Fruit fly (Drosophila melanogaster) whole organism, adult: ENCODE results near the gene nerfin-1.

ENCODE experiments used
- CG11617 ChIP-seq: fragments of 200-800 bp; sonication (Bioruptor generic); optimal IDR thresholded peaks from 2 replicates; lab custom pipeline; 2017; ENCODE audit warnings: mild to moderate bottlenecking, missing biosample characterization, missing genetic modification reagents, missing genetic modification characterization
- CG12768 ChIP-seq: fragments of 200-800 bp; sonication (Bioruptor generic); optimal IDR thresholded peaks from 2 replicates; lab custom pipeline; 2017; ENCODE audit warnings: missing biosample characterization, missing genetic modification characterization, mild to moderate bottlenecking, moderate library complexity, missing genetic modification reagents
- CG14711 ChIP-seq: fragments of 200-800 bp; sonication (Bioruptor generic); optimal IDR thresholded peaks from 2 replicates; lab custom pipeline; 2018; ENCODE audit warnings: missing biosample characterization, mild to moderate bottlenecking, missing genetic modification characterization, moderate library complexity
- CG1620 ChIP-seq: fragments of 200-800 bp; sonication (Bioruptor generic); optimal IDR thresholded peaks from 2 replicates; lab custom pipeline; 2016; ENCODE audit warnings: missing biosample characterization, missing genetic modification characterization
- CG33017 ChIP-seq: fragments of 200-800 bp; sonication (Bioruptor generic); optimal IDR thresholded peaks from 2 replicates; lab custom pipeline; 2018; ENCODE audit warnings: missing biosample characterization, mild to moderate bottlenecking, missing genetic modification characterization, moderate library complexity
- CG5204 ChIP-seq: fragments of 200-800 bp; sonication (Bioruptor generic); optimal IDR thresholded peaks from 2 replicates; lab custom pipeline; 2016; ENCODE audit warnings: missing biosample characterization, missing genetic modification characterization
- CG7045 ChIP-seq: fragments of 200-800 bp; sonication (Bioruptor generic); optimal IDR thresholded peaks from 2 replicates; lab custom pipeline; 2017; ENCODE audit warnings: missing biosample characterization, mild to moderate bottlenecking, missing genetic modification characterization
- CG7101 ChIP-seq: fragments of 200-800 bp; sonication (Bioruptor generic); optimal IDR thresholded peaks from 2 replicates; lab custom pipeline; 2018; ENCODE audit warnings: missing biosample characterization, mild to moderate bottlenecking, missing genetic modification characterization, moderate library complexity
- Clk ChIP-seq: fragments of 200-800 bp; sonication (Bioruptor generic); optimal IDR thresholded peaks from 2 replicates; lab custom pipeline; 2017; ENCODE audit warnings: missing biosample characterization, missing genetic modification characterization
- Crg-1 ChIP-seq: fragments of 200-800 bp; sonication (Bioruptor generic); optimal IDR thresholded peaks from 2 replicates; lab custom pipeline; 2016; ENCODE audit warnings: missing biosample characterization, missing genetic modification characterization
- Hr96 ChIP-seq: fragments of 200-800 bp; sonication (Bioruptor generic); optimal IDR thresholded peaks from 2 replicates; lab custom pipeline; 2016; ENCODE audit warnings: missing biosample characterization, missing genetic modification characterization
- Mnt ChIP-seq: fragments of 200-800 bp; sonication (Bioruptor generic); optimal IDR thresholded peaks from 2 replicates; lab custom pipeline; 2016; ENCODE audit warnings: missing biosample characterization, mild to moderate bottlenecking, missing genetic modification characterization
- bab1 ChIP-seq: fragments of 200-800 bp; sonication (Bioruptor generic); optimal IDR thresholded peaks from 3 replicates; lab custom pipeline; 2019; ENCODE audit warnings: missing biosample characterization, mild to moderate bottlenecking, missing genetic modification characterization, moderate library complexity
- cic ChIP-seq: fragments of 200-800 bp; sonication (Bioruptor generic); optimal IDR thresholded peaks from 2 replicates; lab custom pipeline; 2017; ENCODE audit warnings: missing biosample characterization, mild to moderate bottlenecking, missing genetic modification characterization, moderate library complexity
- cnc ChIP-seq, 2 experiments: fragments of >200 bp; optimal IDR thresholded peaks; 2 replicates each; lab custom pipeline; 2017
- kay ChIP-seq: fragments of 200-800 bp; sonication (Bioruptor generic); peaks from one replicate; lab custom pipeline; 2016; ENCODE audit warnings: missing biosample characterization, missing genetic modification characterization, borderline replicate concordance
- ovo ChIP-seq: fragments of 200-800 bp; sonication (Bioruptor generic); optimal IDR thresholded peaks from 2 replicates; lab custom pipeline; 2016; ENCODE audit warnings: missing biosample characterization, missing genetic modification characterization
- pad ChIP-seq: fragments of 200-800 bp; sonication (Bioruptor generic); optimal IDR thresholded peaks from 3 replicates; lab custom pipeline; 2017; ENCODE audit warnings: missing biosample characterization, missing genetic modification characterization, mild to moderate bottlenecking, moderate library complexity, missing genetic modification reagents
- tj ChIP-seq: fragments of 200-800 bp; sonication (Bioruptor generic); optimal IDR thresholded peaks from 3 replicates; lab custom pipeline; 2017; ENCODE audit warnings: missing biosample characterization, mild to moderate bottlenecking, missing genetic modification characterization, moderate library complexity
- toe ChIP-seq: fragments of 200-800 bp; sonication (Bioruptor generic); optimal IDR thresholded peaks from 2 replicates; lab custom pipeline; 2016; ENCODE audit warnings: missing biosample characterization, missing genetic modification characterization

Gene nerfin-1

dm6 chr3L:876656-877055 lies 32.3 kb upstream of the nerfin-1 start:
- no peak for TF ChIP-seq Clk (GFP tag; lab: Kevin White, UChicago)
- peak; percentile 48 for TF ChIP-seq CG12768
- peak; percentile 87 for TF ChIP-seq cic
- peak; percentile 27 for TF ChIP-seq kay

dm6 chr3L:880851-881250 lies 28.1 kb upstream of the nerfin-1 start:
- TF ChIP-seq Hr96 (GFP tag; lab: Kevin White, UChicago): peak; percentile 10
- TF ChIP-seq toe: no peak
- no peak for TF ChIP-seq Clk (GFP tag; lab: Kevin White, UChicago)
- peak; percentile 44 for TF ChIP-seq bab1 (GFP tag; lab: Kevin White, UChicago)
- TF ChIP-seq CG1620 (GFP tag; lab: Kevin White, UChicago): peak; percentile 16
- TF ChIP-seq Mnt (GFP tag; lab: Kevin White, UChicago): peak; percentile 21

dm6 chr3L:881496-882235 lies 27.2 kb upstream of the nerfin-1 start, which contains the start of gene CG13907:
TSS of gene CG13907 (minus strand) at chr3L:882013.
- TF ChIP-seq kay (no peak), CG33017 (peak; percentile 40), cic (peak; percentile 46), toe (peak; percentile 17), CG12768 (peak; percentile 59), pad (peak; percentile 10), Mnt (GFP tag; lab: Kevin White, UChicago) (peak; percentile 57), Crg-1 (GFP tag; lab: Kevin White, UChicago) (peak; percentile 16), CG5204 (GFP tag; lab: Kevin White, UChicago) (no peak), bab1 (GFP tag; lab: Kevin White, UChicago) (peak; percentile 35), CG7045 (GFP tag; lab: Kevin White, UChicago) (peak; percentile 28), CG7101 (tag; lab: Kevin White, UChicago) (peak; percentile 35), Clk (GFP tag; lab: Kevin White, UChicago) (peak; percentile 56), CG1620 (GFP tag; lab: Kevin White, UChicago) (peak; percentile 32), Hr96 (GFP tag; lab: Kevin White, UChicago) (no peak), CG11617 (peak; percentile 13), cnc (optimal IDR thresholded peaks at IDR 0.05; lab: Kevin White, UChicago) (no peak), CG14711 (no peak), ovo (GFP tag; lab: Kevin White, UChicago) (peak; percentile 36), tj (peak; percentile 92)

dm6 chr3L:882236-882891 lies 26.5 kb upstream of the nerfin-1 start:
- no peak for TF ChIP-seq pad
- no peak for TF ChIP-seq CG11617
- no peak for TF ChIP-seq Clk (GFP tag; lab: Kevin White, UChicago)
- TF ChIP-seq Mnt (GFP tag; lab: Kevin White, UChicago): no peak
- peak; percentile 76 for TF ChIP-seq kay
- no peak for TF ChIP-seq tj
- TF ChIP-seq CG7045 (GFP tag; lab: Kevin White, UChicago): peak; percentile 22
- no peak for TF ChIP-seq Crg-1 (GFP tag; lab: Kevin White, UChicago)

dm6 chr3L:882892-883255 lies 26.0 kb upstream of the nerfin-1 start:
- no peak for TF ChIP-seq cic
- TF ChIP-seq CG33017: no peak
- peak; percentile 11 for TF ChIP-seq tj
- no peak for TF ChIP-seq CG7045 (GFP tag; lab: Kevin White, UChicago)
- TF ChIP-seq pad: no peak
- no peak for TF ChIP-seq Mnt (GFP tag; lab: Kevin White, UChicago)
- no peak for TF ChIP-seq cnc (optimal IDR thresholded peaks at IDR 0.05; lab: Kevin White, UChicago)

dm6 chr3L:883786-884185 lies 25.1 kb upstream of the nerfin-1 start:
- TF ChIP-seq ovo (GFP tag; lab: Kevin White, UChicago) (no peak), CG14711 (no peak), tj (peak; percentile 83), Crg-1 (GFP tag; lab: Kevin White, UChicago) (no peak), CG12768 (no peak)

- TF ChIP-seq CG7045 (GFP tag; lab: Kevin White, UChicago) (no peak), CG7101 (tag; lab: Kevin White, UChicago) (no peak), tj (no peak), pad (no peak), toe (no peak), Clk (GFP tag; lab: Kevin White, UChicago) (no peak), CG11617 (no peak), cnc (optimal IDR thresholded peaks at IDR 0.05; lab: Kevin White, UChicago) (no peak), CG14711 (no peak), CG12768 (no peak), ovo (GFP tag; lab: Kevin White, UChicago) (no peak), Crg-1 (GFP tag; lab: Kevin White, UChicago) (no peak), bab1 (GFP tag; lab: Kevin White, UChicago) (no peak), CG5204 (GFP tag; lab: Kevin White, UChicago) (no peak), kay (no peak), cic (no peak), CG33017 (no peak), CG1620 (GFP tag; lab: Kevin White, UChicago) (no peak)
These were observed 24.7 kb upstream of the nerfin-1 start for dm6 chr3L:884239-884638.
